Worm (Caenorhabditis elegans) whole organism, late embryonic: Measurements from ENCODE around the gene T20B12.3.

Experiments used
- C38D4.7 ChIP-seq: fragments of 200-800 bp; sonication (Bioruptor generic); optimal IDR thresholded peaks from 2 replicates; lab custom pipeline; 2018; ENCODE audit warnings: mild to moderate bottlenecking, missing genetic modification characterization, moderate library complexity, missing compliant biosample characterization
- ama-1 ChIP-seq: fragments of 150-350 bp; optimal IDR thresholded peaks from 2 replicates; lab custom pipeline; 2014
- ceh-19 ChIP-seq: fragments of 200-800 bp; sonication (Bioruptor generic); optimal IDR thresholded peaks from 2 replicates; lab custom pipeline; 2018; ENCODE audit warnings: mild to moderate bottlenecking, missing genetic modification characterization, missing compliant biosample characterization
- ceh-2 ChIP-seq: sonication (generic microtip); optimal IDR thresholded peaks from 2 replicates; lab custom pipeline; 2016; ENCODE audit warnings: missing genotype, missing genetic modification characterization, missing compliant biosample characterization
- ceh-22 ChIP-seq: sonication (generic microtip); optimal IDR thresholded peaks from 2 replicates; lab custom pipeline; 2017; ENCODE audit warnings: missing biosample characterization, missing genetic modification characterization
- ceh-24 ChIP-seq: sonication (generic microtip); optimal IDR thresholded peaks from 2 replicates; lab custom pipeline; 2016; ENCODE audit warnings: mild to moderate bottlenecking, missing genetic modification characterization, missing compliant biosample characterization
- ceh-31 ChIP-seq: sonication (generic microtip); optimal IDR thresholded peaks from 2 replicates; lab custom pipeline; 2016; ENCODE audit warnings: missing genetic modification characterization, missing compliant biosample characterization
- ceh-34 ChIP-seq: sonication (generic microtip); optimal IDR thresholded peaks from 2 replicates; lab custom pipeline; 2016; ENCODE audit warnings: mild to moderate bottlenecking, missing genetic modification characterization, missing compliant biosample characterization
- ceh-45 ChIP-seq: fragments of 200-800 bp; sonication (Bioruptor generic); IDR thresholded peaks from 2 replicates; pipeline ENCODE4 v1.3.6; 2022; ENCODE audit warnings: missing genetic modification reagents, missing genetic modification characterization, missing compliant biosample characterization
- ceh-6 ChIP-seq: fragments of 200-800 bp; sonication (Bioruptor generic); optimal IDR thresholded peaks from 2 replicates; lab custom pipeline; 2018; ENCODE audit warnings: mild to moderate bottlenecking, missing genetic modification characterization, missing compliant biosample characterization
- ceh-9 ChIP-seq: sonication (generic microtip); optimal IDR thresholded peaks from 2 replicates; lab custom pipeline; 2016; ENCODE audit warnings: mild to moderate bottlenecking, missing genetic modification characterization, inconsistent platforms, missing compliant biosample characterization
- dmd-4 ChIP-seq: sonication (generic microtip); optimal IDR thresholded peaks from 2 replicates; lab custom pipeline; 2016; ENCODE audit warnings: borderline replicate concordance, missing genetic modification characterization, missing compliant biosample characterization
- dve-1 ChIP-seq: sonication (generic microtip); optimal IDR thresholded peaks from 2 replicates; lab custom pipeline; 2017; ENCODE audit warnings: antibody characterized with exemption, mild to moderate bottlenecking, missing genetic modification characterization, missing compliant biosample characterization
- elt-2 ChIP-seq: sonication (generic microtip); optimal IDR thresholded peaks from 2 replicates; lab custom pipeline; 2016; ENCODE audit warnings: missing genetic modification reagents, missing genetic modification characterization, missing compliant biosample characterization
- elt-4 ChIP-seq: sonication (generic microtip); optimal IDR thresholded peaks from 2 replicates; lab custom pipeline; 2016; ENCODE audit warnings: missing genetic modification characterization, missing compliant biosample characterization
- ets-4 ChIP-seq: sonication (generic microtip); optimal IDR thresholded peaks from 2 replicates; lab custom pipeline; 2016; ENCODE audit warnings: missing genetic modification characterization, missing compliant biosample characterization
- eyg-1 ChIP-seq: sonication (generic microtip); optimal IDR thresholded peaks from 2 replicates; lab custom pipeline; 2016; ENCODE audit warnings: missing genotype, missing genetic modification characterization, missing compliant biosample characterization
- fkh-10 ChIP-seq: fragments of 150-350 bp; optimal IDR thresholded peaks from 2 replicates; lab custom pipeline; 2014; ENCODE audit warnings: missing biosample characterization, missing genetic modification reagents, missing genetic modification characterization
- gmeb-2 ChIP-seq: sonication (generic microtip); optimal IDR thresholded peaks from 2 replicates; lab custom pipeline; 2016; ENCODE audit warnings: missing genetic modification characterization, inconsistent platforms, missing compliant biosample characterization
- hlh-13 ChIP-seq: fragments of 200-800 bp; sonication (Bioruptor generic); optimal IDR thresholded peaks from 2 replicates; lab custom pipeline; 2018; ENCODE audit warnings: mild to moderate bottlenecking, missing genetic modification characterization, missing compliant biosample characterization
- hlh-8 ChIP-seq: sonication (generic microtip); optimal IDR thresholded peaks from 2 replicates; lab custom pipeline; 2016; ENCODE audit warnings: missing genotype, missing genetic modification characterization, missing compliant biosample characterization
- lim-6 ChIP-seq: sonication (generic microtip); optimal IDR thresholded peaks from 2 replicates; lab custom pipeline; 2016; ENCODE audit warnings: missing genetic modification characterization, missing compliant biosample characterization
- nhr-11 ChIP-seq: fragments of 150-350 bp; optimal IDR thresholded peaks from 2 replicates; lab custom pipeline; 2014; ENCODE audit warnings: missing biosample characterization, missing genetic modification characterization
- nhr-232 ChIP-seq: sonication (generic microtip); optimal IDR thresholded peaks from 2 replicates; lab custom pipeline; 2016; ENCODE audit warnings: missing genetic modification characterization, missing compliant biosample characterization
- npax-4 ChIP-seq: sonication (generic microtip); optimal IDR thresholded peaks from 2 replicates; lab custom pipeline; 2016; ENCODE audit warnings: missing genetic modification characterization, missing compliant biosample characterization
- pqm-1 ChIP-seq: sonication (generic microtip); optimal IDR thresholded peaks from 2 replicates; lab custom pipeline; 2016; ENCODE audit warnings: missing genetic modification characterization, missing compliant biosample characterization
- pros-1 ChIP-seq: fragments of 150-350 bp; optimal IDR thresholded peaks from 2 replicates; lab custom pipeline; 2014; ENCODE audit warnings: missing biosample characterization, missing genetic modification reagents, missing genetic modification characterization
- sox-2 ChIP-seq: fragments of 200-800 bp; sonication (Bioruptor generic); IDR thresholded peaks from 2 replicates; pipeline ENCODE4 v1.3.6; 2022; ENCODE audit warnings: missing genetic modification reagents, missing genetic modification characterization, missing compliant biosample characterization
- sox-4 ChIP-seq: sonication (generic microtip); optimal IDR thresholded peaks from 2 replicates; lab custom pipeline; 2017; ENCODE audit warnings: mild to moderate bottlenecking, missing genetic modification characterization, inconsistent platforms, missing compliant biosample characterization
- syd-9 ChIP-seq: sonication (generic microtip); optimal IDR thresholded peaks from 2 replicates; lab custom pipeline; 2016; ENCODE audit warnings: mild to moderate bottlenecking, missing genetic modification characterization, moderate library complexity, missing compliant biosample characterization
- tbx-2 ChIP-seq: sonication (generic microtip); optimal IDR thresholded peaks from 2 replicates; lab custom pipeline; 2016; ENCODE audit warnings: missing genetic modification characterization, missing compliant biosample characterization
- tbx-7 ChIP-seq: sonication (generic microtip); optimal IDR thresholded peaks from 2 replicates; lab custom pipeline; 2016; ENCODE audit warnings: missing genotype, missing genetic modification characterization, missing compliant biosample characterization
- unc-3 ChIP-seq, 2 experiments: fragments of 200-800 bp in 1 of 2; sonication (Bioruptor generic) in 1 of 2; sonication (generic microtip) in 1 of 2; conservative IDR thresholded peaks in 1 of 2; optimal IDR thresholded peaks in 1 of 2; 2 replicates each; pipeline versions ENCODE4 v1.3.6 to Lab custom; 2016 to 2022; ENCODE audit warnings: missing compliant biosample characterization in 2 of 2, missing genetic modification characterization in 2 of 2, missing genetic modification reagents in 1 of 2
- unc-86 ChIP-seq: sonication (generic microtip); optimal IDR thresholded peaks from 2 replicates; lab custom pipeline; 2016; ENCODE audit warnings: missing genetic modification characterization, missing compliant biosample characterization
- ztf-16 ChIP-seq: sonication (generic microtip); optimal IDR thresholded peaks from 2 replicates; lab custom pipeline; 2017; ENCODE audit warnings: missing genetic modification characterization, missing compliant biosample characterization

The T20B12.3 gene

ce11 chrIII:7385929-7386328, 4.0 kb downstream of the T20B12.3 start, which contains the start of gene trd-1:
trd-1 (plus strand) TSS chrIII:7386229.
- TF ChIP-seq ceh-45 (GFP tag; lab: Robert Waterston, UW) (no peak), pros-1 (no peak), hlh-8 (no peak), eyg-1 (tag; lab: Kevin White, UChicago) (no peak), dmd-4 (no peak), sox-4 (no peak), ceh-9 (tag; lab: Kevin White, UChicago) (no peak), ceh-6 (GFP tag; lab: Kevin White, UChicago) (no peak), lim-6 (tag; lab: Kevin White, UChicago) (no peak)

- peak; percentile 27 for TF ChIP-seq tbx-2
- TF ChIP-seq, all 69 proteins: peak for 1; not testable (repeated sequence) for 68
These were observed 4.6 kb downstream of the T20B12.3 start for ce11 chrIII:7386539-7386938.

ce11 chrIII:7387359-7387758, 5.4 kb downstream of the T20B12.3 start:
- TF ChIP-seq ama-1 (lab: Kevin White, UChicago) (no peak), nhr-11 (tag; lab: Kevin White, UChicago) (no peak), sox-4 (no peak), ets-4 (tag; lab: Kevin White, UChicago) (no peak), pqm-1 (tag; lab: Kevin White, UChicago) (no peak), ceh-22 (no peak), tbx-7 (tag; lab: Kevin White, UChicago) (no peak), ceh-6 (GFP tag; lab: Kevin White, UChicago) (no peak), elt-2 (tag; lab: Kevin White, UChicago) (no peak), gmeb-2 (tag; lab: Kevin White, UChicago) (no peak), ceh-31 (tag; lab: Kevin White, UChicago) (no peak), ztf-16 (tag; lab: Kevin White, UChicago) (no peak), ceh-19 (GFP tag; lab: Kevin White, UChicago) (no peak), nhr-232 (no peak), unc-86 (tag; lab: Kevin White, UChicago) (no peak), unc-3 (GFP tag; conservative IDR thresholded peaks at IDR 0.05; lab: Robert Waterston, UW) (no peak), unc-3 (tag; optimal IDR thresholded peaks at IDR 0.05; lab: Kevin White, UChicago) (no peak)

- TF ChIP-seq syd-9 (tag; lab: Kevin White, UChicago) (no peak), nhr-11 (tag; lab: Kevin White, UChicago) (no peak), npax-4 (tag; lab: Kevin White, UChicago) (no peak), elt-4 (tag; lab: Kevin White, UChicago) (no peak), C38D4.7 (GFP tag; lab: Kevin White, UChicago) (no peak), ceh-2 (tag; lab: Kevin White, UChicago) (no peak), sox-2 (no peak), pros-1 (no peak), ceh-34 (tag; lab: Kevin White, UChicago) (no peak), fkh-10 (GFP tag; lab: Kevin White, UChicago) (no peak)
- TF ChIP-seq, all 69 proteins: peak for 0
These were observed 13.4 kb downstream of the T20B12.3 start, which contains the start of gene lgc-50 for ce11 chrIII:7395354-7395753. lgc-50 (minus strand) TSS chrIII:7395454.

- TF ChIP-seq ceh-24 (tag; lab: Kevin White, UChicago) = no peak
- TF ChIP-seq dve-1 = no peak
- TF ChIP-seq hlh-13 (GFP tag; lab: Kevin White, UChicago) = no peak
- no peak for TF ChIP-seq ama-1 (lab: Kevin White, UChicago)
These were observed 15.3 kb downstream of the T20B12.3 start for ce11 chrIII:7397196-7397595.
